Worm (Caenorhabditis elegans): ENCODE data around the gene Y54G2A.77.
"Not testable (repeated sequence)": the region's sequence is repeated elsewhere in the genome, so short reads cannot be mapped to it uniquely, and the experiment has no call there.

The Y54G2A.77 gene

ce11 chrIV:2762380-2762779 lies at the start of gene Y54G2A.77:
TSS of gene Y54G2A.77 (plus strand) at chrIV:2762680.
- TF ChIP-seq dao-5 (tag; optimal IDR thresholded peaks at IDR 0.05) (no peak), him-1 (tag; optimal IDR thresholded peaks at IDR 0.05) (no peak), W03F9.2 (tag; optimal IDR thresholded peaks at IDR 0.05) (no peak)

ce11 chrIV:2712935-2713334 lies 49.5 kb upstream of the Y54G2A.77 start, which contains the start of gene Y94H6A.12:
TSS of gene Y94H6A.12 (minus strand) at chrIV:2713035.
- TF ChIP-seq W03F9.2 (tag; optimal IDR thresholded peaks at IDR 0.05): no peak
- no peak for TF ChIP-seq dao-5 (tag; optimal IDR thresholded peaks at IDR 0.05)
- TF ChIP-seq him-1 (tag; optimal IDR thresholded peaks at IDR 0.05): no peak

ce11 chrIV:2716474-2716873 lies 46.0 kb upstream of the Y54G2A.77 start, which contains the start of gene Y94H6A.7:
TSS of gene Y94H6A.7 (minus strand) at chrIV:2716574.
- not testable (repeated sequence) for TF ChIP-seq him-1, W03F9.2, dao-5 (tag; optimal IDR thresholded peaks at IDR 0.05)

- not testable (repeated sequence) for TF ChIP-seq dao-5, him-1, W03F9.2 (tag; optimal IDR thresholded peaks at IDR 0.05)
These were observed 42.7 kb upstream of the Y54G2A.77 start, which contains the start of gene ndua-12 for ce11 chrIV:2719734-2720133. TSS of gene ndua-12 (minus strand) at chrIV:2719834.

- TF ChIP-seq dao-5 (tag; optimal IDR thresholded peaks at IDR 0.05): no peak
- TF ChIP-seq W03F9.2 (tag; optimal IDR thresholded peaks at IDR 0.05): peak; percentile 60
- TF ChIP-seq him-1 (tag; optimal IDR thresholded peaks at IDR 0.05): peak; percentile 31
These were observed 36.7 kb upstream of the Y54G2A.77 start, which contains the start of gene ubxn-2 for ce11 chrIV:2725784-2726183. TSS of gene ubxn-2 (minus strand) at chrIV:2725819.

ce11 chrIV:2729957-2730356 lies 32.5 kb upstream of the Y54G2A.77 start, which contains the start of gene Y94H6A.2:
TSS of gene Y94H6A.2 (plus strand) at chrIV:2730292.
- TF ChIP-seq dao-5 (tag; optimal IDR thresholded peaks at IDR 0.05) (no peak), W03F9.2 (tag; optimal IDR thresholded peaks at IDR 0.05) (no peak), him-1 (tag; optimal IDR thresholded peaks at IDR 0.05) (no peak)

- TF ChIP-seq W03F9.2 (tag; optimal IDR thresholded peaks at IDR 0.05): no peak
These were observed 27.8 kb upstream of the Y54G2A.77 start for ce11 chrIV:2734675-2735074.

- TF ChIP-seq W03F9.2 (tag; optimal IDR thresholded peaks at IDR 0.05): no peak
- no peak for TF ChIP-seq him-1 (tag; optimal IDR thresholded peaks at IDR 0.05)
- TF ChIP-seq dao-5 (tag; optimal IDR thresholded peaks at IDR 0.05): no peak
These were observed 25.9 kb upstream of the Y54G2A.77 start for ce11 chrIV:2736575-2736974.

ce11 chrIV:2738466-2738865 lies 24.0 kb upstream of the Y54G2A.77 start:
- TF ChIP-seq him-1 (tag; optimal IDR thresholded peaks at IDR 0.05): no peak
- TF ChIP-seq dao-5 (tag; optimal IDR thresholded peaks at IDR 0.05): no peak
- no peak for TF ChIP-seq W03F9.2 (tag; optimal IDR thresholded peaks at IDR 0.05)

- TF ChIP-seq dao-5 (tag; optimal IDR thresholded peaks at IDR 0.05) (no peak), him-1 (tag; optimal IDR thresholded peaks at IDR 0.05) (no peak), W03F9.2 (tag; optimal IDR thresholded peaks at IDR 0.05) (no peak)
These were observed 19.9 kb upstream of the Y54G2A.77 start, which contains the start of gene nhr-277 for ce11 chrIV:2742470-2743044. TSS of gene nhr-277 (plus strand) at chrIV:2742994.

- TF ChIP-seq dao-5 (tag; optimal IDR thresholded peaks at IDR 0.05): no peak
- no peak for TF ChIP-seq him-1 (tag; optimal IDR thresholded peaks at IDR 0.05)
- TF ChIP-seq W03F9.2 (tag; optimal IDR thresholded peaks at IDR 0.05): no peak
These were observed 15.0 kb upstream of the Y54G2A.77 start for ce11 chrIV:2747385-2748007.

ce11 chrIV:2748863-2749451 lies 13.5 kb upstream of the Y54G2A.77 start:
- TF ChIP-seq dao-5 (tag; optimal IDR thresholded peaks at IDR 0.05) (no peak), him-1 (tag; optimal IDR thresholded peaks at IDR 0.05) (no peak), W03F9.2 (tag; optimal IDR thresholded peaks at IDR 0.05) (no peak)

- TF ChIP-seq dao-5 (tag; optimal IDR thresholded peaks at IDR 0.05) (no peak), him-1 (tag; optimal IDR thresholded peaks at IDR 0.05) (no peak), W03F9.2 (tag; optimal IDR thresholded peaks at IDR 0.05) (no peak)
These were observed 11.9 kb upstream of the Y54G2A.77 start for ce11 chrIV:2750607-2751006.

- no peak for TF ChIP-seq dao-5 (tag; optimal IDR thresholded peaks at IDR 0.05)
- TF ChIP-seq him-1 (tag; optimal IDR thresholded peaks at IDR 0.05): no peak
- TF ChIP-seq W03F9.2 (tag; optimal IDR thresholded peaks at IDR 0.05): no peak
These were observed 10.9 kb upstream of the Y54G2A.77 start, which contains the start of gene Y54G2A.41 for ce11 chrIV:2751568-2751967. TSS of gene Y54G2A.41 (plus strand) at chrIV:2751868.

Data from whole organism, L4/young adult.